Fruit fly (Drosophila melanogaster) whole organism, embryonic: Measurements from ENCODE around the gene CG10068.

Experiments
- Bdp1 ChIP-seq: fragments of 200-800 bp; sonication (Bioruptor generic); optimal IDR thresholded peaks from 3 replicates; lab custom pipeline; 2016; ENCODE audit warnings: missing biosample characterization, missing genetic modification characterization
- Bgb ChIP-seq: fragments of 200-800 bp; sonication (Bioruptor generic); IDR thresholded peaks from 2 replicates; pipeline ENCODE4 v1.3.6; 2022; ENCODE audit warnings: missing biosample characterization, missing genetic modification characterization; ENCODE audit not compliant: partially characterized antibody
- CG10147 ChIP-seq: fragments of 200-800 bp; sonication (Bioruptor generic); optimal IDR thresholded peaks from 2 replicates; lab custom pipeline; 2019; ENCODE audit warnings: missing biosample characterization, mild to moderate bottlenecking, missing genetic modification characterization, moderate library complexity
- CG10209 ChIP-seq: fragments of 200-800 bp; sonication (Bioruptor generic); optimal IDR thresholded peaks from 3 replicates; lab custom pipeline; 2017; ENCODE audit warnings: missing biosample characterization, mild to moderate bottlenecking, missing genetic modification characterization, missing genetic modification reagents
- CG10366 ChIP-seq: fragments of 200-800 bp; sonication (Bioruptor generic); IDR thresholded peaks from 2 replicates; pipeline ENCODE4 v1.3.6; 2022; ENCODE audit warnings: missing biosample characterization, missing genetic modification characterization
- CG10543 ChIP-seq: fragments of 200-800 bp; sonication (Bioruptor generic); optimal IDR thresholded peaks from 3 replicates; lab custom pipeline; 2017; ENCODE audit warnings: missing biosample characterization, mild to moderate bottlenecking, missing genetic modification characterization, moderate library complexity
- CG10565 ChIP-seq: fragments of 200-800 bp; sonication (Bioruptor generic); optimal IDR thresholded peaks from 3 replicates; lab custom pipeline; 2016; ENCODE audit warnings: missing biosample characterization, mild to moderate bottlenecking, missing genetic modification characterization
- CG12942 ChIP-seq: fragments of 200-800 bp; sonication (Bioruptor generic); optimal IDR thresholded peaks from 3 replicates; lab custom pipeline; 2016; ENCODE audit warnings: missing biosample characterization, missing genetic modification characterization
- CG15514 ChIP-seq: fragments of 200-800 bp; sonication (Bioruptor generic); optimal IDR thresholded peaks from 3 replicates; lab custom pipeline; 2017; ENCODE audit warnings: missing biosample characterization, missing genetic modification characterization, mild to moderate bottlenecking, moderate library complexity, missing genetic modification reagents
- CG17912 ChIP-seq: fragments of 200-800 bp; sonication (Bioruptor generic); optimal IDR thresholded peaks from 2 replicates; lab custom pipeline; 2018; ENCODE audit warnings: missing biosample characterization, mild to moderate bottlenecking, missing genetic modification characterization
- CG18011 ChIP-seq: fragments of 200-800 bp; sonication (Bioruptor generic); optimal IDR thresholded peaks from 2 replicates; lab custom pipeline; 2017; ENCODE audit warnings: missing biosample characterization, missing genetic modification characterization, mild to moderate bottlenecking, moderate library complexity, missing genotype
- CG18599 ChIP-seq: fragments of 200-800 bp; sonication (Bioruptor generic); optimal IDR thresholded peaks from 3 replicates; lab custom pipeline; 2017; ENCODE audit warnings: missing biosample characterization, missing genetic modification characterization, mild to moderate bottlenecking, moderate library complexity, missing genetic modification reagents
- CG31441 ChIP-seq: fragments of 200-800 bp; sonication (Bioruptor generic); IDR thresholded peaks from 2 replicates; pipeline ENCODE4 v1.3.6; 2022; ENCODE audit warnings: missing biosample characterization, missing genetic modification characterization
- CG32767 ChIP-seq: fragments of 200-800 bp; sonication (Bioruptor generic); IDR thresholded peaks from 2 replicates; pipeline ENCODE4 v1.3.6; 2022; ENCODE audit warnings: missing biosample characterization, missing genetic modification characterization
- CG34224 ChIP-seq: fragments of 200-800 bp; sonication (Bioruptor generic); IDR thresholded peaks from 3 replicates; pipeline ENCODE4 v1.3.6; 2022; ENCODE audit warnings: missing biosample characterization, missing genetic modification characterization; ENCODE audit not compliant: partially characterized antibody
- CG6765 ChIP-seq: fragments of 200-800 bp; sonication (Bioruptor generic); optimal IDR thresholded peaks from 3 replicates; lab custom pipeline; 2017; ENCODE audit warnings: missing biosample characterization, mild to moderate bottlenecking, missing genetic modification characterization
- CG7271 ChIP-seq: fragments of 200-800 bp; sonication (Bioruptor generic); optimal IDR thresholded peaks from 2 replicates; lab custom pipeline; 2018; ENCODE audit warnings: missing biosample characterization, mild to moderate bottlenecking, missing genetic modification characterization, moderate library complexity
- CG9817 ChIP-seq: fragments of 200-800 bp; sonication (Bioruptor generic); optimal IDR thresholded peaks from 2 replicates; lab custom pipeline; 2018; ENCODE audit warnings: missing biosample characterization, mild to moderate bottlenecking, missing genetic modification characterization, moderate library complexity
- CHES-1-like ChIP-seq: fragments of 200-800 bp; sonication (Bioruptor generic); optimal IDR thresholded peaks from 2 replicates; lab custom pipeline; 2016; ENCODE audit warnings: missing biosample characterization, missing genetic modification characterization
- Camta ChIP-seq: fragments of 200-800 bp; sonication (Bioruptor generic); optimal IDR thresholded peaks from 2 replicates; lab custom pipeline; 2016; ENCODE audit warnings: missing biosample characterization, missing genetic modification characterization
- Doc3 ChIP-seq: fragments of 200-800 bp; sonication (Bioruptor generic); IDR thresholded peaks from 3 replicates; pipeline ENCODE4 v1.3.6; 2022; ENCODE audit warnings: missing biosample characterization, missing genetic modification characterization; ENCODE audit not compliant: partially characterized antibody
- HLH3B ChIP-seq: fragments of 200-800 bp; sonication (Bioruptor generic); IDR thresholded peaks from 2 replicates; pipeline ENCODE4 v1.3.6; 2022; ENCODE audit warnings: missing biosample characterization, missing genetic modification characterization
- Hmr ChIP-seq: fragments of 200-800 bp; sonication (Bioruptor generic); optimal IDR thresholded peaks from 3 replicates; lab custom pipeline; 2017; ENCODE audit warnings: mild to moderate bottlenecking, missing biosample characterization, missing genetic modification reagents, missing genetic modification characterization
- Optix ChIP-seq: fragments of 200-800 bp; sonication (Bioruptor generic); IDR thresholded peaks from 3 replicates; pipeline ENCODE4 v1.3.6; 2022; ENCODE audit warnings: missing biosample characterization, missing genetic modification characterization
- Scr ChIP-seq: fragments of 200-800 bp; sonication (Bioruptor generic); IDR thresholded peaks from 2 replicates; pipeline ENCODE4 v1.3.6; 2022; ENCODE audit warnings: missing biosample characterization, missing genetic modification characterization; ENCODE audit not compliant: partially characterized antibody
- Spps ChIP-seq: fragments of 200-800 bp; sonication (Bioruptor generic); optimal IDR thresholded peaks from 2 replicates; lab custom pipeline; 2018; ENCODE audit warnings: missing biosample characterization, mild to moderate bottlenecking, missing genetic modification characterization
- Xbp1 ChIP-seq: fragments of 200-800 bp; sonication (Bioruptor generic); optimal IDR thresholded peaks from 3 replicates; lab custom pipeline; 2016; ENCODE audit warnings: missing biosample characterization, mild to moderate bottlenecking, missing genetic modification characterization
- ac ChIP-seq: fragments of 200-800 bp; sonication (Bioruptor generic); optimal IDR thresholded peaks from 3 replicates; lab custom pipeline; 2017; ENCODE audit warnings: missing biosample characterization, mild to moderate bottlenecking, missing genetic modification characterization
- ase ChIP-seq: fragments of 200-800 bp; sonication (Bioruptor generic); IDR thresholded peaks from 3 replicates; pipeline ENCODE4 v1.3.6; 2022; ENCODE audit warnings: missing biosample characterization, missing genetic modification characterization
- ewg ChIP-seq: fragments of 200-800 bp; sonication (Bioruptor generic); optimal IDR thresholded peaks from 3 replicates; lab custom pipeline; 2017; ENCODE audit warnings: mild to moderate bottlenecking, missing biosample characterization, missing genetic modification reagents, missing genetic modification characterization
- gce ChIP-seq: fragments of 200-800 bp; sonication (Bioruptor generic); IDR thresholded peaks from 3 replicates; pipeline ENCODE4 v1.3.6; 2022; ENCODE audit warnings: missing biosample characterization, missing genetic modification characterization
- gem ChIP-seq: fragments of 200-800 bp; sonication (Bioruptor generic); optimal IDR thresholded peaks from 2 replicates; lab custom pipeline; 2019; ENCODE audit warnings: missing biosample characterization, mild to moderate bottlenecking, missing genetic modification characterization, moderate library complexity
- hb ChIP-seq: fragments of 200-800 bp; sonication (Bioruptor generic); IDR thresholded peaks from 3 replicates; pipeline ENCODE4 v1.3.6; 2022; ENCODE audit warnings: missing biosample characterization, missing genetic modification characterization; ENCODE audit not compliant: partially characterized antibody
- hbn ChIP-seq: fragments of 200-800 bp; sonication (Bioruptor generic); IDR thresholded peaks from 2 replicates; pipeline ENCODE4 v1.3.6; 2022; ENCODE audit warnings: missing biosample characterization, missing genetic modification characterization; ENCODE audit not compliant: partially characterized antibody
- hkb ChIP-seq, 2 experiments: fragments of 200-800 bp in 1 of 2; fragments of >200 bp in 1 of 2; sonication (Bioruptor generic) in 1 of 2; IDR thresholded peaks in 1 of 2; optimal IDR thresholded peaks in 1 of 2; 2 replicates each; pipeline versions ENCODE4 v1.3.6 to Lab custom; 2017 to 2022; ENCODE audit warnings: missing biosample characterization in 1 of 2, missing genetic modification characterization in 1 of 2
- klu ChIP-seq: fragments of 200-800 bp; sonication (Bioruptor generic); IDR thresholded peaks from 2 replicates; pipeline ENCODE4 v1.3.6; 2022; ENCODE audit warnings: missing biosample characterization, missing genetic modification characterization
- phol ChIP-seq: fragments of 200-800 bp; sonication (Bioruptor generic); optimal IDR thresholded peaks from 3 replicates; lab custom pipeline; 2018; ENCODE audit warnings: missing biosample characterization, mild to moderate bottlenecking, missing genetic modification characterization, moderate library complexity
- psq ChIP-seq: fragments of 200-800 bp; sonication (Bioruptor generic); optimal IDR thresholded peaks from 2 replicates; lab custom pipeline; 2017; ENCODE audit warnings: missing biosample characterization, missing genetic modification characterization
- schlank ChIP-seq: fragments of 200-800 bp; sonication (Bioruptor generic); optimal IDR thresholded peaks from 2 replicates; lab custom pipeline; 2018; ENCODE audit warnings: missing biosample characterization, mild to moderate bottlenecking, missing genetic modification characterization
- sim ChIP-seq: fragments of 200-800 bp; sonication (Bioruptor generic); IDR thresholded peaks from 2 replicates; pipeline ENCODE4 v1.3.6; 2022; ENCODE audit warnings: missing biosample characterization, missing genetic modification characterization
- so ChIP-seq: fragments of 200-800 bp; sonication (Bioruptor generic); IDR thresholded peaks from 3 replicates; pipeline ENCODE4 v1.3.6; 2022; ENCODE audit warnings: missing biosample characterization, missing genetic modification characterization
- sr ChIP-seq: fragments of 200-800 bp; sonication (Bioruptor generic); IDR thresholded peaks from 3 replicates; pipeline ENCODE4 v1.3.6; 2022; ENCODE audit warnings: missing biosample characterization, missing genetic modification characterization
- tin ChIP-seq: fragments of 200-800 bp; sonication (Bioruptor generic); optimal IDR thresholded peaks from 3 replicates; lab custom pipeline; 2016; ENCODE audit warnings: missing biosample characterization, missing genetic modification characterization
- trh ChIP-seq: fragments of 200-800 bp; sonication (Bioruptor generic); optimal IDR thresholded peaks from 2 replicates; lab custom pipeline; 2016; ENCODE audit warnings: missing biosample characterization, missing genetic modification characterization
- twi ChIP-seq: fragments of 200-800 bp; optimal IDR thresholded peaks from 2 replicates; lab custom pipeline; 2019; ENCODE audit warnings: missing biosample characterization, mild to moderate bottlenecking, missing genetic modification characterization, moderate library complexity
- tx ChIP-seq: fragments of 200-800 bp; sonication (Bioruptor generic); optimal IDR thresholded peaks from 2 replicates; lab custom pipeline; 2016; ENCODE audit warnings: missing biosample characterization, missing genetic modification characterization
- zf30C ChIP-seq: fragments of 200-800 bp; sonication (Bioruptor generic); optimal IDR thresholded peaks from 3 replicates; lab custom pipeline; 2018; ENCODE audit warnings: missing biosample characterization, mild to moderate bottlenecking, missing genetic modification characterization
- zfh2 ChIP-seq: fragments of 200-800 bp; sonication (Bioruptor generic); optimal IDR thresholded peaks from 2 replicates; lab custom pipeline; 2016; ENCODE audit warnings: missing biosample characterization, missing genetic modification characterization

The CG10068 gene

dm6 chr3R:7108589-7109312 lies 19.1 kb downstream of the CG10068 start (continued):
- TF ChIP-seq zf30C (GFP tag; lab: Kevin White, UChicago) (peak; percentile 98), trh (peak; percentile 89), CG18011 (GFP tag; lab: Kevin White, UChicago) (peak; percentile 49), Hmr (peak; percentile 40), Optix (GFP tag; lab: Robert Waterston, UW) (no peak), CG15514 (GFP tag; lab: Kevin White, UChicago) (peak; percentile 44), CG31441 (no peak), CG32767 (GFP tag; lab: Robert Waterston, UW) (no peak), CHES-1-like (GFP tag; lab: Kevin White, UChicago) (peak; percentile 78), schlank (tag; lab: Kevin White, UChicago) (no peak), tx (GFP tag; lab: Kevin White, UChicago) (peak; percentile 85), CG9817 (tag; lab: Kevin White, UChicago) (peak; percentile 68), CG10366 (GFP tag; lab: Robert Waterston, UW) (no peak), klu (GFP tag; lab: Robert Waterston, UW) (no peak), CG10147 (GFP tag; lab: Kevin White, UChicago) (peak; percentile 72), Xbp1 (GFP tag; lab: Kevin White, UChicago) (peak; percentile 95), CG10209 (peak; percentile 93), Camta (GFP tag; lab: Kevin White, UChicago) (peak; percentile 96), gem (tag; lab: Kevin White, UChicago) (peak; percentile 97), CG17912 (GFP tag; lab: Kevin White, UChicago) (peak; percentile 48), CG10565 (GFP tag; lab: Kevin White, UChicago) (peak; percentile 72), hkb (optimal IDR thresholded peaks at IDR 0.05; lab: Kevin White, UChicago) (no peak), hkb (GFP tag; IDR thresholded peaks at IDR 0.05; lab: Robert Waterston, UW) (no peak), CG34224 (GFP tag; lab: Robert Waterston, UW) (no peak), Doc3 (no peak), ewg (GFP tag; lab: Kevin White, UChicago) (peak; percentile 93), sim (GFP tag; lab: Robert Waterston, UW) (no peak), CG7271 (peak; percentile 94), CG6765 (GFP tag; lab: Kevin White, UChicago) (no peak), CG12942 (GFP tag; lab: Kevin White, UChicago) (peak; percentile 94), phol (tag; lab: Kevin White, UChicago) (peak; percentile 98), Bdp1 (GFP tag; lab: Kevin White, UChicago) (peak; percentile 70), gce (GFP tag; lab: Robert Waterston, UW) (no peak), ase (GFP tag; lab: Robert Waterston, UW) (no peak), CG18599 (GFP tag; lab: Kevin White, UChicago) (peak; percentile 86), tin (GFP tag; lab: Kevin White, UChicago) (peak; percentile 96), HLH3B (GFP tag; lab: Robert Waterston, UW) (no peak), CG10543 (GFP tag; lab: Kevin White, UChicago) (no peak), twi (tag; lab: Kevin White, UChicago) (peak; percentile 96), Scr (GFP tag; lab: Robert Waterston, UW) (no peak), ac (GFP tag; lab: Kevin White, UChicago) (peak; percentile 93), psq (GFP tag; lab: Kevin White, UChicago) (peak; percentile 81), Bgb (GFP tag; lab: Robert Waterston, UW) (no peak), hb (GFP tag; lab: Robert Waterston, UW) (no peak), zfh2 (GFP tag; lab: Kevin White, UChicago) (no peak), Spps (peak; percentile 97), sr (GFP tag; lab: Robert Waterston, UW) (no peak), so (GFP tag; lab: Robert Waterston, UW) (no peak), hbn (GFP tag; lab: Robert Waterston, UW) (no peak)
